Fruit fly (Drosophila melanogaster) whole organism, wandering third instar larva: ENCODE measurements around the gene Snx21.

Source experiments
- Abd-B ChIP-seq: fragments of >200 bp; optimal IDR thresholded peaks from 2 replicates; lab custom pipeline; 2017; ENCODE audit warnings: missing biosample characterization, missing genetic modification characterization
- CG32264 ChIP-seq: fragments of 200-800 bp; sonication (Bioruptor generic); optimal IDR thresholded peaks from 2 replicates; lab custom pipeline; 2016; ENCODE audit warnings: missing biosample characterization, missing genetic modification characterization
- CG9705 ChIP-seq: fragments of 200-800 bp; sonication (Bioruptor generic); optimal IDR thresholded peaks from 2 replicates; lab custom pipeline; 2018; ENCODE audit warnings: missing biosample characterization, mild to moderate bottlenecking, missing genetic modification characterization
- CrebA ChIP-seq: fragments of 200-800 bp; sonication (Bioruptor generic); optimal IDR thresholded peaks from 2 replicates; lab custom pipeline; 2016; ENCODE audit warnings: missing biosample characterization, mild to moderate bottlenecking, missing genetic modification characterization, borderline replicate concordance
- Dfd ChIP-seq: fragments of >200 bp; optimal IDR thresholded peaks from 2 replicates; lab custom pipeline; 2017; ENCODE audit warnings: missing biosample characterization, missing genetic modification characterization
- Dif ChIP-seq: fragments of 200-275, 200-300 bp; sonication (Bioruptor generic); optimal IDR thresholded peaks from 2 replicates; lab custom pipeline; 2018; ENCODE audit warnings: missing biosample characterization, missing genetic modification characterization; ENCODE audit not compliant: partially characterized antibody
- GATAd ChIP-seq: sonication (Bioruptor generic); optimal IDR thresholded peaks from 2 replicates; lab custom pipeline; 2016; ENCODE audit warnings: missing biosample characterization, missing genetic modification characterization
- HLH106 ChIP-seq: fragments of 200-800 bp; optimal IDR thresholded peaks from 3 replicates; lab custom pipeline; 2019; ENCODE audit warnings: missing biosample characterization, mild to moderate bottlenecking, missing genetic modification characterization, moderate library complexity
- Hnf4 ChIP-seq: fragments of 200-800 bp; sonication (Bioruptor generic); optimal IDR thresholded peaks from 2 replicates; lab custom pipeline; 2016; ENCODE audit warnings: missing biosample characterization, mild to moderate bottlenecking, missing genetic modification characterization
- Hr78 ChIP-seq: fragments of >200 bp; optimal IDR thresholded peaks from 2 replicates; lab custom pipeline; 2017; ENCODE audit warnings: missing biosample characterization, missing genetic modification characterization
- Hr83 ChIP-seq: fragments of 200-300 bp; sonication (Bioruptor generic); optimal IDR thresholded peaks from 2 replicates; lab custom pipeline; 2016; ENCODE audit warnings: missing biosample characterization, mild to moderate bottlenecking, missing genetic modification characterization, moderate library complexity; ENCODE audit not compliant: poor library complexity, severe bottlenecking
- Jra ChIP-seq: sonication (Bioruptor generic); optimal IDR thresholded peaks from 2 replicates; lab custom pipeline; 2016; ENCODE audit warnings: missing biosample characterization, missing genetic modification characterization
- Mio ChIP-seq: sonication (Bioruptor generic); optimal IDR thresholded peaks from 2 replicates; lab custom pipeline; 2016; ENCODE audit warnings: missing biosample characterization, missing genetic modification characterization
- Myc ChIP-seq: fragments of >200 bp; optimal IDR thresholded peaks from 2 replicates; lab custom pipeline; 2017
- N ChIP-seq: fragments of >200 bp; optimal IDR thresholded peaks from 2 replicates; lab custom pipeline; 2018; ENCODE audit warnings: missing biosample characterization, missing external identifiers, missing genetic modification characterization
- OdsH ChIP-seq: fragments of 200-800 bp; sonication (Bioruptor generic); optimal IDR thresholded peaks from 2 replicates; lab custom pipeline; 2016; ENCODE audit warnings: missing biosample characterization, mild to moderate bottlenecking, missing genetic modification characterization
- Rel ChIP-seq, 2 experiments: fragments of 200-800 bp; sonication (Bioruptor generic) in 1 of 2; optimal IDR thresholded peaks; 2 replicates in 1 of 2; 3 replicates in 1 of 2; lab custom pipeline; 2016 to 2019; ENCODE audit warnings: mild to moderate bottlenecking in 2 of 2, missing biosample characterization in 2 of 2, missing genetic modification characterization in 2 of 2, moderate library complexity in 1 of 2
- Sp1 ChIP-seq: fragments of 200-800 bp; sonication (Bioruptor generic); optimal IDR thresholded peaks from 3 replicates; lab custom pipeline; 2019; ENCODE audit warnings: missing biosample characterization, mild to moderate bottlenecking, missing genetic modification characterization, moderate library complexity
- Vsx2 ChIP-seq: fragments of 200-300, 225-300 bp; sonication (Bioruptor generic); optimal IDR thresholded peaks from 2 replicates; lab custom pipeline; 2018; ENCODE audit warnings: missing biosample characterization, missing genetic modification characterization; ENCODE audit not compliant: partially characterized antibody
- br ChIP-seq: fragments of 200-800 bp; sonication (Bioruptor generic); optimal IDR thresholded peaks from 2 replicates; lab custom pipeline; 2016; ENCODE audit warnings: missing biosample characterization, missing genetic modification characterization
- brk ChIP-seq: fragments of 200-800 bp; sonication (Bioruptor generic); optimal IDR thresholded peaks from 2 replicates; lab custom pipeline; 2016; ENCODE audit warnings: missing biosample characterization, mild to moderate bottlenecking, missing genetic modification characterization
- dl ChIP-seq, 2 experiments: fragments of 175-275, 200-275 bp in 1 of 2; fragments of 200-275 bp in 1 of 2; sonication (Bioruptor generic); optimal IDR thresholded peaks; lab custom pipeline; 2018; ENCODE audit warnings: mild to moderate bottlenecking in 2 of 2, missing biosample characterization in 2 of 2, missing genetic modification characterization in 2 of 2, moderate library complexity in 2 of 2; ENCODE audit not compliant: partially characterized antibody in 2 of 2, insufficient read depth in 1 of 2
- dmrt93B ChIP-seq: fragments of 200-800 bp; sonication (Bioruptor generic); optimal IDR thresholded peaks from 2 replicates; lab custom pipeline; 2018; ENCODE audit warnings: missing biosample characterization, mild to moderate bottlenecking, missing genetic modification characterization
- dsf ChIP-seq: sonication (Bioruptor generic); optimal IDR thresholded peaks from 2 replicates; lab custom pipeline; 2016; ENCODE audit warnings: missing biosample characterization, missing genetic modification characterization, borderline replicate concordance
- ey ChIP-seq: fragments of 200-800 bp; sonication (Bioruptor generic); optimal IDR thresholded peaks from 2 replicates; lab custom pipeline; 2016; ENCODE audit warnings: missing biosample characterization, missing genetic modification characterization
- foxo ChIP-seq, 2 experiments: fragments of 200-800 bp; sonication (Bioruptor generic); optimal IDR thresholded peaks; 2 replicates in 1 of 2; 3 replicates in 1 of 2; lab custom pipeline; 2016 to 2017; ENCODE audit warnings: missing biosample characterization in 2 of 2, missing genetic modification characterization in 2 of 2
- fru ChIP-seq: fragments of 200-800 bp; sonication (Bioruptor generic); optimal IDR thresholded peaks from 3 replicates; lab custom pipeline; 2016; ENCODE audit warnings: missing biosample characterization, mild to moderate bottlenecking, missing genetic modification characterization
- h ChIP-seq: fragments of 200-800 bp; sonication (Bioruptor generic); optimal IDR thresholded peaks from 3 replicates; lab custom pipeline; 2016; ENCODE audit warnings: missing biosample characterization, mild to moderate bottlenecking, missing genetic modification characterization
- jim ChIP-seq: fragments of 175-275, 200-325 bp; sonication (Bioruptor generic); optimal IDR thresholded peaks from 2 replicates; lab custom pipeline; 2016; ENCODE audit warnings: missing biosample characterization, mild to moderate bottlenecking, missing genetic modification characterization
- lola ChIP-seq: fragments of >200 bp; optimal IDR thresholded peaks from 2 replicates; lab custom pipeline; 2017; ENCODE audit warnings: missing biosample characterization, missing genetic modification characterization
- pan ChIP-seq: fragments of >200 bp; optimal IDR thresholded peaks from 2 replicates; lab custom pipeline; 2017
- psq ChIP-seq: fragments of 200-800 bp; sonication (Bioruptor generic); optimal IDR thresholded peaks from 3 replicates; lab custom pipeline; 2017; ENCODE audit warnings: missing biosample characterization, mild to moderate bottlenecking, missing genetic modification characterization, moderate library complexity
- rgr ChIP-seq: fragments of 200-800 bp; sonication (Bioruptor generic); optimal IDR thresholded peaks from 3 replicates; lab custom pipeline; 2016; ENCODE audit warnings: missing biosample characterization, mild to moderate bottlenecking, missing genetic modification characterization
- sage ChIP-seq: fragments of 200-800 bp; sonication (Bioruptor generic); optimal IDR thresholded peaks from 2 replicates; lab custom pipeline; 2016; ENCODE audit warnings: missing biosample characterization, mild to moderate bottlenecking, missing genetic modification characterization
- sv ChIP-seq: fragments of 200-800 bp; sonication (Bioruptor generic); optimal IDR thresholded peaks from 3 replicates; lab custom pipeline; 2016; ENCODE audit warnings: missing biosample characterization, missing genetic modification characterization
- tai ChIP-seq: sonication (Bioruptor generic); optimal IDR thresholded peaks from 2 replicates; lab custom pipeline; 2016; ENCODE audit warnings: missing biosample characterization, missing genetic modification characterization
- usp ChIP-seq: fragments of >200 bp; optimal IDR thresholded peaks from 2 replicates; lab custom pipeline; 2017; ENCODE audit warnings: missing biosample characterization, missing genetic modification characterization
- woc ChIP-seq: sonication (Bioruptor generic); optimal IDR thresholded peaks from 2 replicates; lab custom pipeline; 2016; ENCODE audit warnings: missing biosample characterization, mild to moderate bottlenecking, missing genetic modification characterization

Gene Snx21

DNA sequence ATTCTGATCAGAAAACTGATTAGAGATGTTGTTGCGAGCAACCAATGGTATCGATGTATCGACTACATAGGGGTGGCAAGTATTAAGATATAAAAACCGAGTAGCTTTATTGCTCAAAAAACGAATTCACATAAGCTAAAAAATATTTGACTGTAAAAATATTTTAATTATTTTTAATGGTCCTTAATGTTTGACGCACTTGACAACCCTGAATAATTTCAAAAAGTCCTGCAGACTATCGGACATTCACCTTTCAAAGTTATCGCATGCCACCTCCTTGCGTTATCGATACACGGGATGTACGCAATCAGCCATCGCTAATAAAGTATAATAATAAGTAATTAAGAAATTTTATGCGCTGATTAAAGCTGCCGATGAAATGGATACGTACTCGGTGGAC is 5.8 kb downstream of the Snx21 start, which contains the start of the genes HemK2, Snapin and Tnpo-SR:
TSS of gene HemK2 (minus strand) at position 24 of the 400 bp plus-strand sequence.
TSS of gene Snapin (minus strand) at position 24 of the 400 bp plus-strand sequence.
TSS of gene Tnpo-SR (plus strand) at position 271 of the 400 bp plus-strand sequence.
- peak; percentile 90 for TF ChIP-seq woc (GFP tag; lab: Kevin White, UChicago)
- peak; percentile 92 for TF ChIP-seq Sp1 (GFP tag; lab: Kevin White, UChicago)
- peak; percentile 97 for TF ChIP-seq h
- peak; percentile 89 for TF ChIP-seq sage (GFP tag; lab: Kevin White, UChicago)
- TF ChIP-seq usp = no peak
- peak; percentile 92 for TF ChIP-seq fru (GFP tag; lab: Kevin White, UChicago)
- TF ChIP-seq N (GFP tag; lab: Kevin White, UChicago) = no peak
- TF ChIP-seq Hr83 (GFP tag; lab: Kevin White, UChicago) = peak; percentile 88
- peak; percentile 90 for TF ChIP-seq dsf (GFP tag; lab: Kevin White, UChicago)
- TF ChIP-seq sv = peak; percentile 81
- TF ChIP-seq jim = peak; percentile 50
- no peak for TF ChIP-seq pan (lab: Kevin White, UChicago)
- TF ChIP-seq GATAd (GFP tag; lab: Kevin White, UChicago) = no peak
- peak; percentile 95 for TF ChIP-seq Hnf4
- TF ChIP-seq psq (GFP tag; lab: Kevin White, UChicago) = peak; percentile 89
- peak; percentile 18 for TF ChIP-seq Myc
- peak; percentile 75 to 95 for TF ChIP-seq foxo (GFP tag; optimal IDR thresholded peaks at IDR 0.05; lab: Kevin White, UChicago)
- no peak for TF ChIP-seq Abd-B (GFP tag; lab: Kevin White, UChicago)
- no peak for TF ChIP-seq brk (GFP tag; lab: Kevin White, UChicago)
- TF ChIP-seq dl (GFP tag; optimal IDR thresholded peaks at IDR 0.05; lab: Kevin White, UChicago; ENCODE audit: insufficient read depth in 1 of 2, partially characterized antibody in 2 of 2) = no peak
- peak; percentile 92 for TF ChIP-seq ey
- peak; percentile 8 for TF ChIP-seq Mio (GFP tag; lab: Kevin White, UChicago)
- TF ChIP-seq CG9705 = peak; percentile 93
- peak; percentile 94 for TF ChIP-seq Jra (GFP tag; lab: Kevin White, UChicago)
- peak; percentile 94 for TF ChIP-seq rgr (GFP tag; lab: Kevin White, UChicago)
- TF ChIP-seq CrebA = no peak
- no peak for TF ChIP-seq Dif
- TF ChIP-seq lola (GFP tag; lab: Kevin White, UChicago) = no peak
- TF ChIP-seq Hr78 (GFP tag; lab: Kevin White, UChicago) = no peak
- peak; percentile 91 for TF ChIP-seq br (GFP tag; lab: Kevin White, UChicago)
- TF ChIP-seq Dfd (GFP tag; lab: Kevin White, UChicago) = no peak
- peak; percentile 84 for TF ChIP-seq CG32264 (GFP tag; lab: Kevin White, UChicago)
- TF ChIP-seq tai (GFP tag; lab: Kevin White, UChicago) = no peak
- peak; percentile 93 for TF ChIP-seq OdsH (GFP tag; lab: Kevin White, UChicago)
- TF ChIP-seq dmrt93B (GFP tag; lab: Kevin White, UChicago) = peak; percentile 88
- peak; percentile 97 for TF ChIP-seq HLH106 (tag; lab: Kevin White, UChicago)
- TF ChIP-seq Vsx2 = no peak
- peak; percentile 30 for TF ChIP-seq Rel (GFP tag; optimal IDR thresholded peaks at IDR 0.05; lab: Kevin White, UChicago)
- TF ChIP-seq Rel (tag; optimal IDR thresholded peaks at IDR 0.05; lab: Kevin White, UChicago) = peak; percentile 80

- TF ChIP-seq ey = no peak
- no peak for TF ChIP-seq Abd-B (GFP tag; lab: Kevin White, UChicago)
- TF ChIP-seq Hr83 (GFP tag; lab: Kevin White, UChicago) = no peak
- no peak for TF ChIP-seq Dfd (GFP tag; lab: Kevin White, UChicago)
- no peak for TF ChIP-seq foxo (GFP tag; optimal IDR thresholded peaks at IDR 0.05; lab: Kevin White, UChicago)
- TF ChIP-seq CG9705 = no peak
- TF ChIP-seq woc (GFP tag; lab: Kevin White, UChicago) = no peak
- TF ChIP-seq rgr (GFP tag; lab: Kevin White, UChicago) = no peak
- TF ChIP-seq Mio (GFP tag; lab: Kevin White, UChicago) = no peak
- TF ChIP-seq Jra (GFP tag; lab: Kevin White, UChicago) = no peak
- no peak for TF ChIP-seq fru (GFP tag; lab: Kevin White, UChicago)
- TF ChIP-seq OdsH (GFP tag; lab: Kevin White, UChicago) = no peak
Observed at dm6 chr2L:2757930-2758556, 7.4 kb downstream of the Snx21 start.
